Worm (Caenorhabditis elegans): ENCODE results near the gene Y116A8A.6.

ce11 chrIV:16854790-16855189, 26.2 kb upstream of the Y116A8A.6 start, which contains the start of gene map-2:
- TF ChIP-seq med-1 (GFP tag; optimal IDR thresholded peaks at IDR 0.05; ENCODE audit: insufficient read depth): no peak
- TF ChIP-seq klf-2 (GFP tag; conservative IDR thresholded peaks at IDR 0.05): no peak
- TF ChIP-seq ztf-23 (GFP tag; IDR thresholded peaks at IDR 0.05): no peak
- no peak for TF ChIP-seq flt-1 (GFP tag; IDR thresholded peaks at IDR 0.05)

Measured in whole organism, midembryonic.